Fruit fly (Drosophila melanogaster): Measurements from ENCODE around the gene CG12121.

The CG12121 gene

DNA sequence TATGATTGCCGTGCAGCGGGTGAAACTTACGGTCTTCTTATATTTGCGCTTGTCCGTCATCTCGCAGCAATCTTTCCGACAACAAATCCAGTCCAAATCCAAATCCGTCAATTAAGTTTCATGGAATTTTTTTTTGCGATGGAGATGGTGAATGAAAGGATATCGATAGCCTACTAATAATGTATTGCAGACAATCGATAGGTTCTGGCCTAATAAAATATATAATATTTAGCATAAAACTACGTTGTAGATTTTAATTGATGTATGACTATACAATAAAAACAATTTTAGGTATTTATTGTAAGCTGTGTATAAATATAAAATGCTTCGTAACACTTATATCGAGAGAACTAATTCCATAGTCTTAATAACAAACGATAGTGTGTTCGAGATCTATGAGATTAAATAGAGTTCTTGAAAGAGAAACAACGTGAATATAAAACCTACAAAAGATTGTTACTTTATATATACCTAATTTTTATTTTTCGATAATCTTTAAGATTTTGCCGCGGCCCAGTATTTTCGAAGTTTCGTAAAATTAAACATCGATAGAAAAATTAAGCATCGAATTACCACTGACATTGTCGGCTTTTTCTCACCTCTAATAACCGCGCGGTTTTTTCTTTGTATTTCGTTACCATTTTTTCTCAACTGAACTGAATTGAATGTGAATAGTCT, 40.8 kb upstream of the CG12121 start, which contains the start of the genes Cfp1 and Aladin (continued):
- TF ChIP-seq salm (tag; optimal IDR thresholded peaks at IDR 0.05) (no peak), TFAM (GFP tag; optimal IDR thresholded peaks at IDR 0.05) (no peak), D (optimal IDR thresholded peaks at IDR 0.05) (no peak), D (GFP tag; optimal IDR thresholded peaks at IDR 0.05) (no peak), Dref (GFP tag; IDR thresholded peaks at IDR 0.05) (peak; percentile 61), NC2β (GFP tag; optimal IDR thresholded peaks at IDR 0.05) (no peak), Bgb (GFP tag; IDR thresholded peaks at IDR 0.05; ENCODE audit: partially characterized antibody) (peak; percentile 33), br (optimal IDR thresholded peaks at IDR 0.05) (no peak), wek (GFP tag; optimal IDR thresholded peaks at IDR 0.05) (no peak), CG11696 (GFP tag; IDR thresholded peaks at IDR 0.05) (no peak), phol (tag; optimal IDR thresholded peaks at IDR 0.05) (peak; percentile 6), CG6791 (GFP tag; IDR thresholded peaks at IDR 0.05; ENCODE audit: partially characterized antibody) (peak; percentile 40; the same call in 1 of the 3 replicates), ap (GFP tag; IDR thresholded peaks at IDR 0.05) (no peak), BEAF-32 (GFP tag; optimal IDR thresholded peaks at IDR 0.05) (peak; percentile 77), NFAT (GFP tag; IDR thresholded peaks at IDR 0.05) (0 out of 2 replicates have a peak, but pooled peaks have one; percentile 10), row (GFP tag; IDR thresholded peaks at IDR 0.05) (peak; percentile 53), odd (GFP tag; optimal IDR thresholded peaks at IDR 0.05) (no peak), inv (GFP tag; IDR thresholded peaks at IDR 0.05; ENCODE audit: partially characterized antibody) (peak; percentile 43), ems (GFP tag; optimal IDR thresholded peaks at IDR 0.05) (no peak), lola (GFP tag; optimal IDR thresholded peaks at IDR 0.05) (peak in 1 of 3 experiments; percentile 5), amos (GFP tag; IDR thresholded peaks at IDR 0.05; ENCODE audit: partially characterized antibody) (peak; percentile 41; the same call in 1 of the 2 replicates), CG10267 (tag; optimal IDR thresholded peaks at IDR 0.05) (peak; percentile 13), CG14710 (tag; optimal IDR thresholded peaks at IDR 0.05) (peak; percentile 34), pzg (GFP tag; optimal IDR thresholded peaks at IDR 0.05) (no peak), CG30431 (GFP tag; optimal IDR thresholded peaks at IDR 0.05) (no peak), CG12769 (tag; optimal IDR thresholded peaks at IDR 0.05) (no peak), Doc3 (GFP tag; IDR thresholded peaks at IDR 0.05; ENCODE audit: partially characterized antibody) (0 out of 3 replicates have a peak, but pooled peaks have one; percentile 24), Ada2b (GFP tag; IDR thresholded peaks at IDR 0.05) (no peak)

DNA sequence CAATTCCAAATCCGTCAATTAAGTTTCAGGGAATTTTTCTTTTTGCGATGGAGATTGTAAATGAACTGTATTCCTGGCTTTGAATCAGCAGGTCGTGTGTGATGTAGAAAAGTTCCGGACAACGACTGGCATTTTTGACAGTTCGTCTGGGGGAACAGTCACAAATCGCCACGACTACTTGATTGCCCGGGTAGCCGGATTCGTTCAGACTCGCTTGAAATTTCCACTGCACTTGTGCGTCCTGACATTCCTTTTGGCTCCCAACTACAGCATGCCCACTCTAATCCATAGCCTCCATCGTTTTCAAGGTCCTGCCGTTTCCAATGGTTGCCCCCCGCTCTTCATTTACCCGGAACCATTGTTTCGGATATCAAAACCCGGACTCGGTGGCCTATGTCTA, 37.6 kb upstream of the CG12121 start, which contains the start of gene CG17440:
Gene CG17440 (minus strand): TSS at position 101 of the 400 bp plus-strand sequence.
- TF ChIP-seq unc-4 (GFP tag; IDR thresholded peaks at IDR 0.05; ENCODE audit: partially characterized antibody) (no peak), kni (GFP tag; optimal IDR thresholded peaks at IDR 0.05) (no peak)

DNA sequence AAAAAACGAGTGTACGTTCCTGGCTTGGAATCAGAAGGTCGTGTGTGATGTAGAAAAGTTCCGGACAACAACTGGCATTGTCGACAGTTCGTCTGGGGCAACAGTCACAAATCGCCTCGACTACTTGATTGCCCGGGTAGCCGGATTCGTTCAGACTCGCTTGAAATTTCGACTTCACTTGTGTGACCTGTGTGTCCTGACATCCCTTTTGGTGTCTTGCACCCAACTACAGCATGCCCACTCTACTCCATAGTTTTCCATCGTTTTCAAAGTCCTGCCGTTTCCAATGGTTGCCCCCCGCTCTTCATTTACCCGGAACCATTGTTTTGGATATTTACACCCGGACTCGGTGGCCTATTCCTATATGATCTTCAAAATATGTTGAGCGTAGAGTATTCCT, 35.4 kb upstream of the CG12121 start, which contains the start of gene Erk7:
Gene Erk7 (minus strand): TSS at position 101 of the 400 bp plus-strand sequence.
- no peak for TF ChIP-seq CG1832 (GFP tag; optimal IDR thresholded peaks at IDR 0.05)
- no peak for TF ChIP-seq CG17612 (GFP tag; IDR thresholded peaks at IDR 0.05)
- TF ChIP-seq Opbp (GFP tag; IDR thresholded peaks at IDR 0.05; ENCODE audit: partially characterized antibody) = no peak
- TF ChIP-seq dan (GFP tag; IDR thresholded peaks at IDR 0.05) = no peak
- TF ChIP-seq CG12942 (GFP tag; optimal IDR thresholded peaks at IDR 0.05) = no peak
- TF ChIP-seq pnt (GFP tag; optimal IDR thresholded peaks at IDR 0.05) = no peak
- TF ChIP-seq crc (GFP tag; optimal IDR thresholded peaks at IDR 0.05) = no peak
- no peak for TF ChIP-seq gcm2 (GFP tag; optimal IDR thresholded peaks at IDR 0.05)
- TF ChIP-seq sens (GFP tag) = no peak
- no peak for TF ChIP-seq ab (GFP tag; optimal IDR thresholded peaks at IDR 0.05)
- TF ChIP-seq CG7987 (GFP tag; optimal IDR thresholded peaks at IDR 0.05) = no peak
- no peak for TF ChIP-seq gcm (GFP tag; optimal IDR thresholded peaks at IDR 0.05)
- no peak for TF ChIP-seq BEAF-32 (GFP tag; optimal IDR thresholded peaks at IDR 0.05)
- TF ChIP-seq Ada2b (GFP tag; IDR thresholded peaks at IDR 0.05) = no peak
- TF ChIP-seq Meics (GFP tag; optimal IDR thresholded peaks at IDR 0.05) = no peak
- TF ChIP-seq ash1 (GFP tag; optimal IDR thresholded peaks at IDR 0.05) = no peak
- TF ChIP-seq CG1647 (GFP tag; optimal IDR thresholded peaks at IDR 0.05) = no peak
- TF ChIP-seq Spps (tag; optimal IDR thresholded peaks at IDR 0.05) = no peak
- no peak for TF ChIP-seq ham (GFP tag; IDR thresholded peaks at IDR 0.05)
- no peak for TF ChIP-seq PHDP (tag; optimal IDR thresholded peaks at IDR 0.05)

All from whole organism, embryonic.